Worm (Caenorhabditis elegans) whole organism, young adult: ENCODE data around the gene pccb-1.

Experiments
- C06A6.2 ChIP-seq: fragments of 200-800 bp; sonication (Bioruptor generic); conservative IDR thresholded peaks from 2 replicates; pipeline ENCODE4 v1.3.6; 2022; ENCODE audit warnings: missing genetic modification characterization, missing compliant biosample characterization
- C17E4.6 ChIP-seq: fragments of 200-800 bp; sonication (Bioruptor generic); IDR thresholded peaks from 2 replicates; pipeline ENCODE4 v1.3.6; 2022; ENCODE audit warnings: missing genetic modification reagents, missing genetic modification characterization, missing compliant biosample characterization
- F23B12.7 ChIP-seq: sonication (generic microtip); optimal IDR thresholded peaks from 2 replicates; lab custom pipeline; 2017; ENCODE audit warnings: missing genetic modification characterization, mild to moderate bottlenecking, missing compliant biosample characterization, antibody characterized with exemption, moderate library complexity; ENCODE audit not compliant: insufficient read depth
- die-1 ChIP-seq: sonication (generic microtip); optimal IDR thresholded peaks from 2 replicates; lab custom pipeline; 2016; ENCODE audit warnings: missing genotype, mild to moderate bottlenecking, missing genetic modification characterization, missing compliant biosample characterization
- nfya-2 ChIP-seq: fragments of 200-800 bp; sonication (Bioruptor generic); IDR thresholded peaks from 2 replicates; pipeline ENCODE4 v1.3.6; 2022; ENCODE audit warnings: missing genetic modification reagents, missing genetic modification characterization, missing compliant biosample characterization

DNA sequence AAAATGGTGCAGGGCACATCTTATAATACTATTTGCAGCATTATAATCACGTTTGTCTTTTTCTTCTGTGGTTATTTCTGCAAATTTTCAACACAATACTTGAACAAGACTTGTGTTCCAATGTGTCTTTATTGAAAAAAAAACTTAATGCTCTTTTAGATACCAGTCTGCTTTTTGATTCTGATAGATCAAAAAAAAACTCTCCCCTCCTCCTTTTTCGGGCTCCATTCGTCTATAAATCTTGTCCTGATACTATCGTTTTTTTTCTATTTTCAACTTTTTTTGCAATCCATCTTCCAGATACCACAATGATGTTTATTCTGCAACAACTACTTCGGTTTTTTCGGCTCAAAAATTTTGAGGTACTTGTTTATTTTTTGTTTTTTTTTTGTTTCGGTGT lies 8.5 kb upstream of the pccb-1 start, which contains the start of gene twk-16:
- no peak for TF ChIP-seq C06A6.2 (GFP tag; lab: Robert Waterston, UW)
- no peak for TF ChIP-seq C17E4.6 (GFP tag; lab: Robert Waterston, UW)
- no peak for TF ChIP-seq nfya-2 (GFP tag; lab: Robert Waterston, UW)
- no peak for TF ChIP-seq F23B12.7
- TF ChIP-seq die-1: no peak
